Fruit fly (Drosophila melanogaster): ENCODE measurements around the gene CG9801.

DNA sequence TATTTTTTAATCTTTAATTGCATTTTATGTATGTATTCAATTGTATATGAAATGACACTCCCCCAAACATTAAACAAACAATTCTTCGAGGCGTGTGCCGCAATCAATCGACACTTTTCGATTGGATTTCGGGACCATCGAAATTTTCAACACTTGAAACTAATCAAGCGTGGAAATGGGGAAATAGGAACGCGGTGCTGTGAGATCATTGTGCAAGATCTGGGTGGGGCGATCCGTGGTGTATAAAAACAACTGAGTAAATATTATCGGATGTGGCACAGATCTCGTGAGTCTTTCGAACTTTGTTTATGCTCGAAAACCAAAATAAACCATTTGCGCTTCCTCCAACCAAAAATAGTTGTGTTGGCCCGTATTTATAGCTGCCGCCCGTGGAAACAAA is 6.2 kb downstream of the CG9801 start:
- TF ChIP-seq usp (GFP tag; optimal IDR thresholded peaks at IDR 0.05) (no peak), CG8478 (optimal IDR thresholded peaks at IDR 0.05) (no peak)

Data from whole organism.